Worm (Caenorhabditis elegans) whole organism, L1 larva: ENCODE results near the gene iglr-2.

Source experiments
- C16A3.4 ChIP-seq: fragments of 150-350 bp; optimal IDR thresholded peaks from 2 replicates; lab custom pipeline; 2014; ENCODE audit warnings: missing biosample characterization, missing genetic modification characterization
- aly-2 ChIP-seq: fragments of 150-350 bp; optimal IDR thresholded peaks from 2 replicates; lab custom pipeline; 2014; ENCODE audit warnings: missing biosample characterization, missing genetic modification characterization
- ama-1 ChIP-seq: fragments of 150-350 bp; optimal IDR thresholded peaks from 2 replicates; lab custom pipeline; 2014
- ceh-8 ChIP-seq: fragments of 200-800 bp; sonication (Bioruptor generic); optimal IDR thresholded peaks from 2 replicates; lab custom pipeline; 2018; ENCODE audit warnings: mild to moderate bottlenecking, missing genetic modification characterization, moderate library complexity, missing compliant biosample characterization
- ces-1 ChIP-seq: fragments of 150-350 bp; optimal IDR thresholded peaks from 2 replicates; lab custom pipeline; 2014; ENCODE audit warnings: missing biosample characterization, missing genetic modification reagents, missing genetic modification characterization
- elt-3 ChIP-seq, 6 experiments: fragments of 150-350 bp in 1 of 6; sonication (generic microtip); optimal IDR thresholded peaks; 2 replicates each; lab custom pipeline; 2017 to 2018; ENCODE audit warnings: missing biosample characterization in 6 of 6, missing genetic modification characterization in 6 of 6, inconsistent platforms in 1 of 6
- ets-5 ChIP-seq: fragments of 200-800 bp; sonication (Bioruptor generic); IDR thresholded peaks from 2 replicates; pipeline ENCODE4 v1.3.6; 2022; ENCODE audit warnings: missing genetic modification characterization, missing compliant biosample characterization
- fos-1 ChIP-seq: fragments of 150-350 bp; optimal IDR thresholded peaks from 2 replicates; lab custom pipeline; 2014; ENCODE audit warnings: missing biosample characterization, missing genetic modification characterization
- lsy-2 ChIP-seq, 2 experiments: fragments of 150-350 bp; optimal IDR thresholded peaks; 2 replicates each; lab custom pipeline; 2014; ENCODE audit warnings: missing biosample characterization in 2 of 2, missing genetic modification characterization in 2 of 2
- nhr-237 ChIP-seq: fragments of 150-350 bp; optimal IDR thresholded peaks from 2 replicates; lab custom pipeline; 2014; ENCODE audit warnings: missing biosample characterization, missing genetic modification characterization
- snpc-4 ChIP-seq: fragments of 150-350 bp; optimal IDR thresholded peaks from 2 replicates; lab custom pipeline; 2014; ENCODE audit warnings: missing biosample characterization, missing genetic modification characterization
- zag-1 ChIP-seq: fragments of 150-350 bp; optimal IDR thresholded peaks from 2 replicates; lab custom pipeline; 2014; ENCODE audit warnings: missing biosample characterization, missing genetic modification characterization

DNA sequence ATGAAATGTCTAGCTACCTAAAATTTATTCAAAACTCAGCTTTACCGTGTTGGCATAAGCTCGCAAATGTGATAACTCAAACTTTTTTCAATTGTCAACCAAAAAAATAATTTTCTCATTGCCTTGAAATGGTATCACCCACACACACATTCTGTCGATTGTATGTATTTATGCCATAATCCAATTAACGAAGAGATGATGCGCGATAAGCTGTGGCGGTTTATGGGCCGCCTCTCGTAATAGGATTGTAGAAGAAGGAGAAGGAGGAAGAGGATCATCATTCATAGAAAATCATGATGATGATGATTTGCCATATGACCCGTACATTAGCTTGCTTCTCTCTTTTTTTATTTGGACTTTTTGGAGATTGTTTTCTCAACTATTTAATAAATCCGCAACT lies 41.9 kb downstream of the iglr-2 start:
- no peak for TF ChIP-seq ces-1 (GFP tag; lab: Kevin White, UChicago)
- TF ChIP-seq elt-3 (tag; optimal IDR thresholded peaks at IDR 0.05; lab: Kevin White, UChicago): no peak
- TF ChIP-seq lsy-2 (tag; optimal IDR thresholded peaks at IDR 0.05; lab: Kevin White, UChicago): no peak
- TF ChIP-seq aly-2: no peak
- TF ChIP-seq ama-1 (lab: Kevin White, UChicago): no peak
- TF ChIP-seq ceh-8: no peak
- TF ChIP-seq fos-1: no peak
- no peak for TF ChIP-seq snpc-4 (tag; lab: Kevin White, UChicago)
- TF ChIP-seq nhr-237 (tag; lab: Kevin White, UChicago): no peak
- no peak for TF ChIP-seq C16A3.4 (tag; lab: Kevin White, UChicago)
- no peak for TF ChIP-seq zag-1
- no peak for TF ChIP-seq ets-5
